Fruit fly (Drosophila melanogaster) S2 (cell line): ENCODE results near the gene CG5250.

Experiments used
- CG8478 ChIP-seq: fragments of >200 bp; optimal IDR thresholded peaks from 2 replicates; lab custom pipeline; 2018
- CTCF ChIP-seq, 2 experiments: fragments of >200 bp; optimal IDR thresholded peaks; 2 replicates each; lab custom pipeline; 2018

Gene CG5250

dm6 chr3R:19229245-19229644 is at the start of gene CG5250, which contains the start of gene Polr2M:
TSS of gene CG5250 (minus strand) at chr3R:19229276.
TSS of gene Polr2M (plus strand) at chr3R:19229463.
- TF ChIP-seq CG8478 (lab: Kevin White, UChicago), result no peak
- no peak for TF ChIP-seq CTCF (optimal IDR thresholded peaks at IDR 0.05; lab: Kevin White, UChicago)

DNA sequence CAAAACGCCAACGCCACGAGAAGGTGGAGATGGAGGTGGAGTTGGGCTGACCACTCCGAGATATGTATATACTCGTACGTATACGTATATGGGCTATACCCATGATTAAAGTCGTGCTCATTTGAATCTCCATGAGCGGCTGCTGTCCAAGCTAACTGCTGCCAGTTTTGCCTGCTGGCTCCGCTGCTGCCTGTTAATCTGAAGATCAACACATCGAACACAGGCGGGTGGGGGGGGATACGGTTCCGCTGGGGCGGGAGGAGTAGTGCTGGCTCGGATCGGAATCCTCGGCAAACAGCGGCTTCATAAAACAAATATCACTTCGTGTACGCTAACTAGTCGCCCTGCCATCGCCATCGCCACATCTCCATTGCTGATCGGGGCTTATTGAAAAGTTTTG is 47.1 kb upstream of the CG5250 start:
- TF ChIP-seq CG8478 (lab: Kevin White, UChicago) (no peak), CTCF (optimal IDR thresholded peaks at IDR 0.05; lab: Kevin White, UChicago) (no peak)

dm6 chr3R:19274028-19274427 is 45.0 kb upstream of the CG5250 start:
- TF ChIP-seq CG8478 (lab: Kevin White, UChicago), result no peak
- TF ChIP-seq CTCF (optimal IDR thresholded peaks at IDR 0.05; lab: Kevin White, UChicago), result no peak

DNA sequence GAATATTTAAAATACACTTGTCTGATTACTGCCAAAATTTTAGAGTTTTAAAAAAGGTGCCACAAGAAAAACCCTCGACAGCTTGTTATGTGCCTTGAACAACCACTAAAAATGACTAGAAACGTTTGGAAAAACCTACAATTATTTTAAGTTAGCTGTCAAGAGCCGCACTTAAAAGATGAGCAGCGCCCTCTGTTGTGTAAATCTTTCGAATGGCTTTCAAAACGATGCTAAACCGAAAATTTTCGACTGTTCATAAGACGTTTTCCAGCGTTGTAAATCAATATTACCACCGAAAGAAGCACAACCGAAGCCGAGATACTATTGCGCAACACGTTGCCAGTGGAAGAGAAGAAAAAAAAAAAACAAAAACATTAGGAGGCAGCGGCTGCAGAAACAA is 42.0 kb upstream of the CG5250 start:
- TF ChIP-seq CTCF (optimal IDR thresholded peaks at IDR 0.05; lab: Kevin White, UChicago) (peak; percentile 59 to 67), CG8478 (lab: Kevin White, UChicago) (no peak)

DNA sequence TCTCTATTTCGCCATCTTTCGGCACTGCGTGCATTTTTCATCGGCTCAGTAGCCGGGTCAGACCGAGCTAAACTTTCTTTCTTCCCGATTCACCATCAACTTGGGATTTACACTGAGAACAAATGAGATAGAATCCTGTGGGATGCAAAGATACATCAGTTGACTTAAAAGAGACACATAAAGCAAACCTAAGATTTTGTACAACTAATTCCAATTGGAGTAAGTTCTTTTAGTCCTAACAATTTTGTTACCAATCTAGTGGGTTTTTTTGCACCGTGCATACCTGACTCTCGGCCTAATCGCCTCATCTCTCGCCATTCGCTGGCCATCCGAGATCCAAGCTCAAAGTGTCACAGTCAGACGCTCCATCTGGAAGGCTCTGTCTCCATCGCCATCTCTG is 35.7 kb upstream of the CG5250 start:
- TF ChIP-seq CG8478 (lab: Kevin White, UChicago), result no peak
- no peak for TF ChIP-seq CTCF (optimal IDR thresholded peaks at IDR 0.05; lab: Kevin White, UChicago)

- TF ChIP-seq CTCF (optimal IDR thresholded peaks at IDR 0.05; lab: Kevin White, UChicago) (no peak), CG8478 (lab: Kevin White, UChicago) (no peak)
Observed at dm6 chr3R:19256477-19256876, 27.4 kb upstream of the CG5250 start, which contains the start of gene CG14280. TSS of gene CG14280 (plus strand) at chr3R:19256777.

dm6 chr3R:19255255-19255654 is 26.2 kb upstream of the CG5250 start:
- TF ChIP-seq CTCF (optimal IDR thresholded peaks at IDR 0.05; lab: Kevin White, UChicago) (no peak), CG8478 (lab: Kevin White, UChicago) (no peak)

DNA sequence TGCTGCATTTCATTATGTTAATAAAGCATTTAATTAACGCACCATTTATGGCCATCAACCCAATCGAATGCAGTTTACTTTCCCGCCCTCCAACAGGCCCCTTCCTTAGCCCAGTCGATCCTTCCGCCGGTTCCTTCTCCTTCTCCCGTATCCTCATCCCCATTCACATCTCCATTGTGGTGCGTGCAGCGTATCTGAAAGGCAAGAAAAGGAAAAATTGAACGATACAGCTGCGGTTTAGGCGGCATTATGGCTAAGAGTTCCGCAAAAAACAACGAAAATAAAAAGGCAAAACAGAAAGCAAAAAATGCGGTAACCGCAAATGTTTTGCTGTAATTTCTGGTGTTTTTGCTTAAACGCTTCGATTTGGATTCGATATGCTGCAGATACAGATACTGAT is 24.9 kb upstream of the CG5250 start:
- TF ChIP-seq CTCF (optimal IDR thresholded peaks at IDR 0.05; lab: Kevin White, UChicago) (no peak), CG8478 (lab: Kevin White, UChicago) (no peak)

DNA sequence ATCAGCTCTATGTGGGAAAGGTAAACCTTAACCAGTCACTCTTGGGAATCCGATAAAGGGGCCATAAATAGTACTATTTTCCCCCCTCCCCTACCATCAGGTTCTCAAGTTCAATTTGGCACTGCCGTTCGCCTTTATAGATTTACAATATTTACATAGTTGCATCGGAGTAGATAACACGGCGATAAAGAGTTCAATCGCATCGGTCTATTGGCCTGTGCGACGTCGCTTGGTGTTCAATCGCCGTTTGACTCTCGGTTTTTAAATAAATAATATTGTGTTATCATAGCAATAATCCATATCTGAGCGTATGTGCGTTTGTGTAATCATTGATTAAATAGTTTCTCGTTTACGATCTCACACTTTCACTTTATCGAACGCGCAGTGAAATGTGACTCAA is 21.0 kb upstream of the CG5250 start:
- TF ChIP-seq CTCF (optimal IDR thresholded peaks at IDR 0.05; lab: Kevin White, UChicago), result no peak
- TF ChIP-seq CG8478 (lab: Kevin White, UChicago), result no peak

DNA sequence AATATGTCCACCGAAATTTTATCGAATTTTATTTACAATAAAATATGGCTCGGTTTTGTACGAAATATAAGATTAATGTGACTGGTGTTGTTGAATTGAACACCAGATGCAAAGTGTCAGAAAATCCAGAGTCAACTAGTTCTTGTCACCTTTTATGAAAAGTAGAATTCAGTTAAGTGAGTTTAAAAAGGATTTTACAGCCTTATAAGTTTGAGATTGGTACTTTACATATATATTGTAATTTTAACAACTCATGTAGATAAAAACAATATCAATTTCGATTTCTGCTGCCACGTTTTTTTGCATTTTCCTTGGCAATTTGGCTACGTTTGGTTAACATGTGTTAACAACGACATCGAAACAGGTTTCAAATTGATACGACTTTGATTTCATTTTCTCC is 19.0 kb upstream of the CG5250 start, which contains the start of gene CG5217:
Gene CG5217 (minus strand): TSS at position 101 of the 400 bp plus-strand sequence.
- TF ChIP-seq CG8478 (lab: Kevin White, UChicago), result no peak
- TF ChIP-seq CTCF (optimal IDR thresholded peaks at IDR 0.05; lab: Kevin White, UChicago), result no peak

- TF ChIP-seq CTCF (optimal IDR thresholded peaks at IDR 0.05; lab: Kevin White, UChicago), result no peak
Observed at dm6 chr3R:19246080-19246637, 17.1 kb upstream of the CG5250 start, which contains the start of gene unc79. TSS of gene unc79 (minus strand) at chr3R:19246130.

dm6 chr3R:19245399-19245798 is 16.3 kb upstream of the CG5250 start:
- TF ChIP-seq CTCF (optimal IDR thresholded peaks at IDR 0.05; lab: Kevin White, UChicago) (peak; percentile 57 to 61), CG8478 (lab: Kevin White, UChicago) (no peak)

- peak; percentile 51 to 52 for TF ChIP-seq CTCF (optimal IDR thresholded peaks at IDR 0.05; lab: Kevin White, UChicago)
- no peak for TF ChIP-seq CG8478 (lab: Kevin White, UChicago)
Observed at dm6 chr3R:19238934-19239333, 9.9 kb upstream of the CG5250 start.

DNA sequence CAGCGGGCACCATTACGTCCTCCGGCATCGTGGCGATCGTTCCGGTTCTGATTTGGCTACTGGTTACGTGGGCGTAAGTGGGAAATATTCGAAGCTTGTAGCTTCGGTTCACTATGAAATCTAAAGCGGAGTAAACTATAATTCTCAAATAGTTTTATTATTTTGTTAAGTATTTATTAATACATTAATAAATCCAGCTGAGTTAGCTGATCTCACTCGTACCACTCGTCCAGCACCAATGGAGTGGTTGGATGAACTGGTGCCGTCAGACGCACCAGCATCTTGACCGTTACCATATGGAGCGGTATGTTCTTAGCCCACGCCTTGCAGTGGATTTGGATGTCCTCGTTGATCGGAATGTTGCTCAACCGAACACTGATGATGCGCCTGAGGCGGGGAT is 996 bp downstream of the CG5250 start, which contains the start of gene CG11703:
Gene CG11703 (minus strand): TSS at position 101 of the 400 bp plus-strand sequence.
- TF ChIP-seq CTCF (optimal IDR thresholded peaks at IDR 0.05; lab: Kevin White, UChicago) (no peak), CG8478 (lab: Kevin White, UChicago) (no peak)

- no peak for TF ChIP-seq CG8478 (lab: Kevin White, UChicago)
- TF ChIP-seq CTCF (optimal IDR thresholded peaks at IDR 0.05; lab: Kevin White, UChicago), result no peak
Observed at dm6 chr3R:19226137-19226873, 2.8 kb downstream of the CG5250 start, which contains the start of gene vib. TSS of gene vib (minus strand) at chr3R:19226651.
